Fruit fly (Drosophila melanogaster): Measurements from ENCODE around the gene cni.

- TF ChIP-seq fd96Ca (GFP tag; IDR thresholded peaks at IDR 0.05): no peak
- TF ChIP-seq CG34367 (tag; optimal IDR thresholded peaks at IDR 0.05): peak; percentile 83
- peak; percentile 92 for TF ChIP-seq CG17806 (tag; optimal IDR thresholded peaks at IDR 0.05)
- TF ChIP-seq Pif1B (GFP tag; optimal IDR thresholded peaks at IDR 0.05): peak; percentile 87
- peak; percentile 77 for TF ChIP-seq Pif1A (GFP tag; optimal IDR thresholded peaks at IDR 0.05)
- no peak for TF ChIP-seq rn (GFP tag; IDR thresholded peaks at IDR 0.05)
- TF ChIP-seq Snoo (tag; optimal IDR thresholded peaks at IDR 0.05): peak; percentile 86
- no peak for TF ChIP-seq EcR (GFP tag; optimal IDR thresholded peaks at IDR 0.05)
- peak; percentile 83 for TF ChIP-seq CG8301 (tag; optimal IDR thresholded peaks at IDR 0.05)
- TF ChIP-seq gl (tag; optimal IDR thresholded peaks at IDR 0.05): peak; percentile 70
- peak; percentile 22 for TF ChIP-seq D1 (tag; optimal IDR thresholded peaks at IDR 0.05)
Measured at dm6 chr2L:16285692-16286359, 24.7 kb downstream of the cni start.

Data from whole organism, pupa.